Fruit fly (Drosophila melanogaster) whole organism, embryonic: ENCODE measurements around the gene CG7381.

Experiments used
- Antp ChIP-seq: fragments of 200-800 bp; sonication (Bioruptor generic); optimal IDR thresholded peaks from 3 replicates; lab custom pipeline; 2016; ENCODE audit warnings: missing biosample characterization, missing genetic modification characterization
- Blimp-1 ChIP-seq: fragments of 200-800 bp; sonication (Bioruptor generic); optimal IDR thresholded peaks from 3 replicates; lab custom pipeline; 2018; ENCODE audit warnings: missing biosample characterization, missing genetic modification characterization, mild to moderate bottlenecking, moderate library complexity, missing genetic modification reagents
- CG10321 ChIP-seq: fragments of 200-800 bp; sonication (Bioruptor generic); IDR thresholded peaks from 2 replicates; pipeline ENCODE4 v1.3.6; 2022; ENCODE audit warnings: missing biosample characterization, missing genetic modification characterization
- CG12659 ChIP-seq: fragments of 200-800 bp; sonication (Bioruptor generic); optimal IDR thresholded peaks from 3 replicates; lab custom pipeline; 2017; ENCODE audit warnings: mild to moderate bottlenecking, missing biosample characterization, missing genetic modification reagents, missing genetic modification characterization
- CG12769 ChIP-seq: fragments of 200-800 bp; sonication (Bioruptor generic); optimal IDR thresholded peaks from 2 replicates; lab custom pipeline; 2019; ENCODE audit warnings: missing biosample characterization, mild to moderate bottlenecking, missing genetic modification characterization, moderate library complexity
- CG14860 ChIP-seq: fragments of 200-800 bp; sonication (Bioruptor generic); IDR thresholded peaks from 3 replicates; pipeline ENCODE4 v1.3.6; 2022; ENCODE audit warnings: missing biosample characterization, missing genetic modification characterization; ENCODE audit not compliant: partially characterized antibody
- CG15011 ChIP-seq: fragments of 200-800 bp; sonication (Bioruptor generic); optimal IDR thresholded peaks from 3 replicates; lab custom pipeline; 2018; ENCODE audit warnings: missing biosample characterization, mild to moderate bottlenecking, missing genetic modification characterization
- CG15269 ChIP-seq: fragments of 200-800 bp; sonication (Bioruptor generic); optimal IDR thresholded peaks from 2 replicates; lab custom pipeline; 2018; ENCODE audit warnings: missing biosample characterization, mild to moderate bottlenecking, missing genetic modification characterization, moderate library complexity
- CG1529 ChIP-seq: fragments of 200-800 bp; sonication (Bioruptor generic); optimal IDR thresholded peaks from 3 replicates; lab custom pipeline; 2018; ENCODE audit warnings: missing biosample characterization, missing genetic modification characterization
- CG17359 ChIP-seq: fragments of 200-800 bp; sonication (Bioruptor generic); optimal IDR thresholded peaks from 3 replicates; lab custom pipeline; 2018; ENCODE audit warnings: missing biosample characterization, mild to moderate bottlenecking, missing genetic modification characterization, moderate library complexity
- CG17802 ChIP-seq: fragments of 200-800 bp; sonication (Bioruptor generic); optimal IDR thresholded peaks from 2 replicates; lab custom pipeline; 2018; ENCODE audit warnings: missing biosample characterization, mild to moderate bottlenecking, missing genetic modification characterization, moderate library complexity
- CG2116 ChIP-seq: fragments of 200-800 bp; sonication (Bioruptor generic); optimal IDR thresholded peaks from 3 replicates; lab custom pipeline; 2018; ENCODE audit warnings: missing biosample characterization, mild to moderate bottlenecking, missing genetic modification characterization
- CG2199 ChIP-seq: fragments of 200-800 bp; sonication (Bioruptor generic); IDR thresholded peaks from 3 replicates; pipeline ENCODE4 v1.3.6; 2022; ENCODE audit warnings: missing biosample characterization, missing genetic modification characterization
- CG34422 ChIP-seq: fragments of 200-800 bp; sonication (Bioruptor generic); IDR thresholded peaks from 3 replicates; pipeline ENCODE4 v1.3.6; 2022; ENCODE audit warnings: missing biosample characterization, missing genetic modification characterization
- CG3726 ChIP-seq: fragments of 200-800 bp; sonication (Bioruptor generic); IDR thresholded peaks from 3 replicates; pipeline ENCODE4, ENCODE4 v1.3.6; 2022; ENCODE audit warnings: missing biosample characterization, missing genetic modification characterization
- CG8478 ChIP-seq: fragments of >200 bp; optimal IDR thresholded peaks from 2 replicates; lab custom pipeline; 2018
- CG8924 ChIP-seq: fragments of 200-800 bp; optimal IDR thresholded peaks from 3 replicates; lab custom pipeline; 2019; ENCODE audit warnings: missing biosample characterization, mild to moderate bottlenecking, missing genetic modification characterization, moderate library complexity
- Deaf1 ChIP-seq: fragments of 200-800 bp; optimal IDR thresholded peaks from 3 replicates; lab custom pipeline; 2019; ENCODE audit warnings: missing biosample characterization, mild to moderate bottlenecking, missing genetic modification characterization, moderate library complexity
- Dip2 ChIP-seq: fragments of 200-800 bp; sonication (Bioruptor generic); IDR thresholded peaks from 2 replicates; pipeline ENCODE4 v1.3.6; 2022; ENCODE audit warnings: missing biosample characterization, missing genetic modification characterization
- Dll ChIP-seq: fragments of 200-800 bp; sonication (Bioruptor generic); IDR thresholded peaks from 4 replicates; pipeline ENCODE4 v1.3.6; 2022; ENCODE audit warnings: missing biosample characterization, missing genetic modification characterization; ENCODE audit not compliant: partially characterized antibody
- Dp ChIP-seq: fragments of 200-800 bp; sonication (Bioruptor generic); optimal IDR thresholded peaks from 2 replicates; lab custom pipeline; 2018; ENCODE audit warnings: missing biosample characterization, mild to moderate bottlenecking, missing genetic modification characterization, moderate library complexity
- Fer3 ChIP-seq: fragments of 200-800 bp; sonication (Bioruptor generic); optimal IDR thresholded peaks from 2 replicates; lab custom pipeline; 2018; ENCODE audit warnings: missing biosample characterization, mild to moderate bottlenecking, missing genetic modification characterization, moderate library complexity
- HLHmδ ChIP-seq: fragments of 200-800 bp; sonication (Bioruptor generic); optimal IDR thresholded peaks from 2 replicates; lab custom pipeline; 2018; ENCODE audit warnings: missing biosample characterization, mild to moderate bottlenecking, missing genetic modification characterization, moderate library complexity
- HmgD ChIP-seq: fragments of 200-800 bp; sonication (Bioruptor generic); optimal IDR thresholded peaks from 3 replicates; lab custom pipeline; 2016; ENCODE audit warnings: missing biosample characterization, missing genetic modification characterization
- Med ChIP-seq: fragments of 200-800 bp; sonication (Bioruptor generic); peaks from one replicate; lab custom pipeline; 2016; ENCODE audit warnings: missing biosample characterization, missing genetic modification characterization, mild to moderate bottlenecking, inconsistent platforms, moderate library complexity
- NfI ChIP-seq: fragments of 200-800 bp; sonication (Bioruptor generic); optimal IDR thresholded peaks from 3 replicates; lab custom pipeline; 2018; ENCODE audit warnings: missing biosample characterization, mild to moderate bottlenecking, missing genetic modification characterization, moderate library complexity
- Pdp1 ChIP-seq, 2 experiments: fragments of 200-800 bp; sonication (Bioruptor generic); optimal IDR thresholded peaks; 3 replicates each; lab custom pipeline; 2016; ENCODE audit warnings: missing biosample characterization in 2 of 2, missing genetic modification characterization in 2 of 2, mild to moderate bottlenecking in 1 of 2, moderate library complexity in 1 of 2
- Ptx1 ChIP-seq: fragments of 200-800 bp; sonication (Bioruptor generic); IDR thresholded peaks from 2 replicates; pipeline ENCODE4 v1.3.6; 2022; ENCODE audit warnings: missing biosample characterization, missing genetic modification characterization
- Rfx ChIP-seq: fragments of 200-800 bp; sonication (Bioruptor generic); IDR thresholded peaks from 2 replicates; pipeline ENCODE4 v1.3.6; 2022; ENCODE audit warnings: missing biosample characterization, missing genetic modification characterization
- Taf1 ChIP-seq: fragments of 200-800 bp; sonication (Bioruptor generic); IDR thresholded peaks from 2 replicates; pipeline ENCODE4 v1.3.6; 2022; ENCODE audit warnings: missing biosample characterization, missing genetic modification characterization
- Trl ChIP-seq, 3 experiments: fragments of >200 bp in 2 of 3; fragments of 200-800 bp in 1 of 3; sonication (Bioruptor generic) in 1 of 3; optimal IDR thresholded peaks; 2 replicates in 1 of 3; 3 replicates in 2 of 3; lab custom pipeline; 2016 to 2017; ENCODE audit warnings: missing biosample characterization in 1 of 3, missing genetic modification characterization in 1 of 3
- chinmo ChIP-seq: fragments of 200-800 bp; sonication (Bioruptor generic); IDR thresholded peaks from 4 replicates; pipeline ENCODE4 v1.3.6; 2022; ENCODE audit warnings: missing biosample characterization, missing genetic modification characterization; ENCODE audit not compliant: partially characterized antibody
- crol ChIP-seq: fragments of 200-800 bp; sonication (Bioruptor generic); IDR thresholded peaks from 2 replicates; pipeline ENCODE4 v1.3.6; 2022; ENCODE audit warnings: missing biosample characterization, missing genetic modification characterization
- dati ChIP-seq: fragments of 200-800 bp; sonication (Bioruptor generic); IDR thresholded peaks from 2 replicates; pipeline ENCODE4 v1.3.6; 2022; ENCODE audit warnings: missing biosample characterization, missing genetic modification characterization
- dmrt11E ChIP-seq: fragments of 200-800 bp; sonication (Bioruptor generic); optimal IDR thresholded peaks from 3 replicates; lab custom pipeline; 2018; ENCODE audit warnings: missing biosample characterization, mild to moderate bottlenecking, missing genetic modification characterization, moderate library complexity
- grau ChIP-seq: fragments of 200-800 bp; optimal IDR thresholded peaks from 3 replicates; lab custom pipeline; 2019; ENCODE audit warnings: missing biosample characterization, mild to moderate bottlenecking, missing genetic modification characterization, moderate library complexity
- inv ChIP-seq: fragments of 200-800 bp; sonication (Bioruptor generic); IDR thresholded peaks from 2 replicates; pipeline ENCODE4 v1.3.6; 2022; ENCODE audit warnings: missing biosample characterization, missing genetic modification characterization; ENCODE audit not compliant: partially characterized antibody
- kah ChIP-seq: fragments of 200-800 bp; sonication (Bioruptor generic); optimal IDR thresholded peaks from 2 replicates; lab custom pipeline; 2018; ENCODE audit warnings: missing biosample characterization, mild to moderate bottlenecking, missing genetic modification characterization
- nmo ChIP-seq: fragments of 200-800 bp; sonication (Bioruptor generic); optimal IDR thresholded peaks from 2 replicates; lab custom pipeline; 2018; ENCODE audit warnings: missing biosample characterization, mild to moderate bottlenecking, missing genetic modification characterization, moderate library complexity
- odd ChIP-seq: fragments of 200-800 bp; sonication (Bioruptor generic); optimal IDR thresholded peaks from 2 replicates; lab custom pipeline; 2017; ENCODE audit warnings: missing biosample characterization, mild to moderate bottlenecking, missing genetic modification characterization
- pfk ChIP-seq: fragments of 200-800 bp; sonication (Bioruptor generic); optimal IDR thresholded peaks from 2 replicates; lab custom pipeline; 2018; ENCODE audit warnings: missing biosample characterization, mild to moderate bottlenecking, missing genetic modification characterization, moderate library complexity
- phol ChIP-seq: fragments of 200-800 bp; sonication (Bioruptor generic); optimal IDR thresholded peaks from 3 replicates; lab custom pipeline; 2018; ENCODE audit warnings: missing biosample characterization, mild to moderate bottlenecking, missing genetic modification characterization, moderate library complexity
- sim ChIP-seq: fragments of 200-800 bp; sonication (Bioruptor generic); IDR thresholded peaks from 2 replicates; pipeline ENCODE4 v1.3.6; 2022; ENCODE audit warnings: missing biosample characterization, missing genetic modification characterization
- sna ChIP-seq: fragments of 200-800 bp; sonication (Bioruptor generic); IDR thresholded peaks from 2 replicates; pipeline ENCODE4 v1.3.6; 2022; ENCODE audit warnings: missing biosample characterization, missing genetic modification characterization; ENCODE audit not compliant: partially characterized antibody
- stwl ChIP-seq: fragments of 200-800 bp; sonication (Bioruptor generic); optimal IDR thresholded peaks from 3 replicates; lab custom pipeline; 2018; ENCODE audit warnings: missing biosample characterization, mild to moderate bottlenecking, missing genetic modification characterization, moderate library complexity
- sug ChIP-seq: fragments of 200-800 bp; optimal IDR thresholded peaks from 2 replicates; lab custom pipeline; 2019; ENCODE audit warnings: missing biosample characterization, mild to moderate bottlenecking, missing genetic modification characterization, moderate library complexity
- usp ChIP-seq: fragments of >200 bp; optimal IDR thresholded peaks from 2 replicates; lab custom pipeline; 2017; ENCODE audit warnings: missing biosample characterization, missing genetic modification characterization
- zen ChIP-seq: fragments of 200-800 bp; sonication (Bioruptor generic); optimal IDR thresholded peaks from 3 replicates; lab custom pipeline; 2018; ENCODE audit warnings: missing biosample characterization, mild to moderate bottlenecking, missing genetic modification characterization, moderate library complexity

Gene CG7381

DNA sequence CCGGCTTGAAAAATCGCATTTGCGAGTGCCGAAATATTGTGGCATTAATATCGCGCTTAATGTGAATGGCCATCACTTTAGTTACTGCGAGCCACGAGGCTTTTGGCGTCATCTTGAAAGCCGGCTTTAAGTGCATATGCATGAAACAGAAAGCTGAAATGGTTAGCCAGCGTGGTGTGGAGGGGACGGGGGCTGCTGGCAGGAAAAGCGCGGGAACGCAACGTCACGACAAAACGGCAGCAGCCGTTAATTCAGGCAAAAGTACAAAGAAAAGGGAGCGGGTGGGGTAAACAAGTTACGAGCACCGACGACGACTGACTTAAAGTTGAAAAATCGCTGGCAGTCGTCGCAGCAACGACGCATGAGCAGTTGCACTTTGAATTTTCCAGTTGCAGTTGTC is 38.1 kb upstream of the CG7381 start:
- TF ChIP-seq Dp (GFP tag; lab: Kevin White, UChicago) (peak; percentile 5), CG14860 (GFP tag; lab: Robert Waterston, UW) (no peak), CG2199 (0 out of 3 replicates have a peak, but pooled peaks have one; percentile 12), Blimp-1 (GFP tag; lab: Kevin White, UChicago) (peak; percentile 57), usp (no peak), CG8478 (lab: Kevin White, UChicago) (no peak), CG10321 (GFP tag; lab: Robert Waterston, UW) (no peak), Pdp1 (GFP tag; optimal IDR thresholded peaks at IDR 0.05; lab: Kevin White, UChicago) (peak in 1 of 2 experiments; percentile 19), sug (tag; lab: Kevin White, UChicago) (no peak), stwl (tag; lab: Kevin White, UChicago) (no peak), Dll (GFP tag; lab: Robert Waterston, UW) (0 out of 4 replicates have a peak, but pooled peaks have one; percentile 20), Med (GFP tag; lab: Kevin White, UChicago) (peak; percentile 0), CG2116 (GFP tag; lab: Kevin White, UChicago) (no peak), crol (GFP tag; lab: Robert Waterston, UW) (peak; percentile 63), CG17802 (tag; lab: Kevin White, UChicago) (no peak), Rfx (GFP tag; lab: Robert Waterston, UW) (no peak), Ptx1 (GFP tag; lab: Robert Waterston, UW) (no peak), Antp (GFP tag; lab: Kevin White, UChicago) (no peak), chinmo (GFP tag; lab: Robert Waterston, UW) (no peak), CG3726 (no peak), CG15011 (GFP tag; lab: Kevin White, UChicago) (no peak), dati (no peak), HmgD (GFP tag; lab: Kevin White, UChicago) (no peak), CG34422 (GFP tag; lab: Robert Waterston, UW) (peak; percentile 20; the same call in 1 of the 3 replicates), Dip2 (no peak), sim (GFP tag; lab: Robert Waterston, UW) (no peak), Deaf1 (peak; percentile 52), nmo (GFP tag; lab: Kevin White, UChicago) (no peak)
- TF ChIP-seq, all 482 proteins: peak for 9

DNA sequence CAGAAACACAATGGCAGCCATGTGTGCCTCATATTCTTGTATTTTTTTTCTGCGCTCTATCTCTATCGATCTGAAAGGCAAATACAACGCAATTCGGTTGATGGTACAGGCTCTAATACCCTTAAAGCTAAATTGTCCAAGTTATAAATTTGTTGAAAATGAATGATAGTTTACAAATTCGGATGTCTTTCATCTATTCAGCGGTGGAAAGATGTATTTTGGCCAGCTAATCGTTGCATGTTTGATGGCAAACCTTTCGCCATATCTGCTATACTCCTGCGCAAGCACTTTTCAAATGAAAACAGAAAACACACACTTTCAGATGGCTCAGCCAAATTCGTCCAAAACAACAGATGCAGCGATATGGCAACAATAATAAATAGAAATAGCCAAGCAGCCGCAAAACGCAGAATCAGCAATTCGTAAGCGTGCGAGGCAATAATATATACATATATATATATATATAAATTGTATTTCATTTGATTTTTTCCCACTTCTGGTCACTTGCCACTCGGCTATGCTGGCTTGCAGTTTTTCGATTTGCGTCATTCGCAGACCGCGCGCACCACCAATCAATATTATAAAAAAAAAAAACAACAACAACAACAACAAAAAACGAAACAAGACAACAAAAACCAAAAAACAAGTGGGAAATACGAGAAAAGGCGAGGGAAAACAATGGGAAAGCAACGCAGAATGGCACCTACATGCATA is 37.1 kb upstream of the CG7381 start:
- TF ChIP-seq Fer3 (peak; percentile 21), Trl (optimal IDR thresholded peaks at IDR 0.05; lab: Kevin White, UChicago) (no peak), Trl (GFP tag; optimal IDR thresholded peaks at IDR 0.05; lab: Kevin White, UChicago) (no peak), CG15269 (peak; percentile 46), dmrt11E (tag; lab: Kevin White, UChicago) (no peak), CG2199 (no peak), HLHmδ (GFP tag; lab: Kevin White, UChicago) (no peak), Taf1 (GFP tag; lab: Robert Waterston, UW) (no peak), kah (GFP tag; lab: Kevin White, UChicago) (no peak), inv (GFP tag; lab: Robert Waterston, UW) (no peak), odd (GFP tag; lab: Kevin White, UChicago) (no peak), CG1529 (GFP tag; lab: Kevin White, UChicago) (no peak), CG12659 (no peak), grau (peak; percentile 19), CG8924 (tag; lab: Kevin White, UChicago) (peak; percentile 3), CG17359 (tag; lab: Kevin White, UChicago) (peak; percentile 21), zen (tag; lab: Kevin White, UChicago) (no peak), NfI (GFP tag; lab: Kevin White, UChicago) (no peak), phol (tag; lab: Kevin White, UChicago) (peak; percentile 7), CG12769 (tag; lab: Kevin White, UChicago) (peak; percentile 16), pfk (no peak), sna (GFP tag; lab: Robert Waterston, UW) (no peak)
